Worm (Caenorhabditis elegans) whole organism, L1 larva: Measurements from ENCODE around the gene srab-12.

Source experiments
- Y116A8C.19 ChIP-seq: sonication (generic microtip); optimal IDR thresholded peaks from 2 replicates; lab custom pipeline; 2016; ENCODE audit warnings: missing compliant biosample characterization, missing genetic modification characterization, borderline replicate concordance
- aha-1 ChIP-seq: fragments of 150-350 bp; optimal IDR thresholded peaks from 2 replicates; lab custom pipeline; 2014; ENCODE audit warnings: missing biosample characterization, missing genetic modification characterization
- ama-1 ChIP-seq: fragments of 150-350 bp; optimal IDR thresholded peaks from 2 replicates; lab custom pipeline; 2014
- blmp-1 ChIP-seq: fragments of 150-350 bp; optimal IDR thresholded peaks from 2 replicates; lab custom pipeline; 2014; ENCODE audit warnings: missing biosample characterization, missing genetic modification characterization
- ceh-63 ChIP-seq: fragments of 200-800 bp; sonication (Bioruptor generic); optimal IDR thresholded peaks from 2 replicates; lab custom pipeline; 2018; ENCODE audit warnings: mild to moderate bottlenecking, missing genetic modification characterization, missing compliant biosample characterization
- ceh-8 ChIP-seq: fragments of 200-800 bp; sonication (Bioruptor generic); optimal IDR thresholded peaks from 2 replicates; lab custom pipeline; 2018; ENCODE audit warnings: mild to moderate bottlenecking, missing genetic modification characterization, moderate library complexity, missing compliant biosample characterization
- ceh-82 ChIP-seq, 3 experiments: fragments of 150-350 bp in 1 of 3; sonication (generic microtip) in 2 of 3; optimal IDR thresholded peaks; 2 replicates each; lab custom pipeline; 2014 to 2017; ENCODE audit warnings: missing biosample characterization in 3 of 3, missing genetic modification characterization in 3 of 3
- ceh-90 ChIP-seq: sonication (generic microtip); optimal IDR thresholded peaks from 2 replicates; lab custom pipeline; 2016; ENCODE audit warnings: missing genetic modification characterization, missing compliant biosample characterization
- dpl-1 ChIP-seq, 3 experiments: fragments of 150-350 bp in 2 of 3; sonication (generic microtip) in 1 of 3; optimal IDR thresholded peaks; 2 replicates each; lab custom pipeline; 2014 to 2017; ENCODE audit warnings: missing biosample characterization in 3 of 3, missing genetic modification characterization in 3 of 3, missing genetic modification reagents in 3 of 3
- dsc-1 ChIP-seq: sonication (generic microtip); optimal IDR thresholded peaks from 2 replicates; lab custom pipeline; 2016; ENCODE audit warnings: mild to moderate bottlenecking, missing genetic modification characterization, missing compliant biosample characterization
- efl-1 ChIP-seq, 4 experiments: fragments of 150-350 bp; optimal IDR thresholded peaks in 3 of 4; peaks in 1 of 4; 1 replicate in 1 of 4; 2 replicates in 3 of 4; lab custom pipeline; 2014; ENCODE audit warnings: missing biosample characterization in 2 of 4, missing genetic modification characterization in 2 of 4, missing genetic modification reagents in 2 of 4
- efl-3 ChIP-seq: fragments of 200-800 bp; sonication (Bioruptor generic); optimal IDR thresholded peaks from 2 replicates; lab custom pipeline; 2018; ENCODE audit warnings: mild to moderate bottlenecking, missing genetic modification characterization, missing compliant biosample characterization
- egl-13 ChIP-seq: sonication (generic microtip); optimal IDR thresholded peaks from 2 replicates; lab custom pipeline; 2016; ENCODE audit warnings: missing genotype, missing genetic modification reagents, missing genetic modification characterization, missing compliant biosample characterization
- elt-2 ChIP-seq: sonication (generic microtip); optimal IDR thresholded peaks from 2 replicates; lab custom pipeline; 2016; ENCODE audit warnings: missing genetic modification characterization, mild to moderate bottlenecking, inconsistent platforms, missing compliant biosample characterization, missing genetic modification reagents
- fkh-10 ChIP-seq: sonication (generic microtip); optimal IDR thresholded peaks from 2 replicates; lab custom pipeline; 2017; ENCODE audit warnings: missing biosample characterization, missing genetic modification reagents, missing genetic modification characterization
- isw-1 ChIP-seq: fragments of 200-800 bp; sonication (Bioruptor generic); IDR thresholded peaks from 2 replicates; pipeline ENCODE4 v1.3.6; 2022; ENCODE audit warnings: missing genetic modification characterization, missing compliant biosample characterization
- jun-1 ChIP-seq: fragments of 150-350 bp; optimal IDR thresholded peaks from 2 replicates; lab custom pipeline; 2014; ENCODE audit warnings: missing biosample characterization, missing genetic modification reagents, missing genetic modification characterization
- lin-13 ChIP-seq: fragments of 150-350 bp; optimal IDR thresholded peaks from 2 replicates; lab custom pipeline; 2014; ENCODE audit warnings: missing biosample characterization, missing genetic modification reagents, missing genetic modification characterization
- lin-15B ChIP-seq: fragments of 150-350 bp; sonication (generic microtip); optimal IDR thresholded peaks from 3 replicates; lab custom pipeline; 2014; ENCODE audit warnings: missing biosample characterization, missing genetic modification characterization
- lin-35 ChIP-seq, 2 experiments: fragments of 150-350 bp; optimal IDR thresholded peaks; 2 replicates each; lab custom pipeline; 2014; ENCODE audit warnings: missing biosample characterization in 2 of 2, missing genetic modification characterization in 2 of 2, missing genetic modification reagents in 2 of 2
- lir-3 ChIP-seq: sonication (generic microtip); optimal IDR thresholded peaks from 2 replicates; lab custom pipeline; 2016; ENCODE audit warnings: mild to moderate bottlenecking, missing genetic modification characterization, moderate library complexity, missing compliant biosample characterization; ENCODE audit not compliant: poor library complexity
- mdl-1 ChIP-seq, 2 experiments: fragments of 150-350 bp; optimal IDR thresholded peaks; 2 replicates each; lab custom pipeline; 2014 to 2017; ENCODE audit warnings: missing biosample characterization in 2 of 2, missing genetic modification characterization in 2 of 2, inconsistent platforms in 1 of 2
- mep-1 ChIP-seq: fragments of 150-350 bp; optimal IDR thresholded peaks from 2 replicates; lab custom pipeline; 2014; ENCODE audit warnings: missing biosample characterization, missing genetic modification characterization
- nhr-12 ChIP-seq: sonication (generic microtip); optimal IDR thresholded peaks from 2 replicates; lab custom pipeline; 2017; ENCODE audit warnings: missing biosample characterization, missing genetic modification characterization
- nhr-20 ChIP-seq: sonication (generic microtip); optimal IDR thresholded peaks from 2 replicates; lab custom pipeline; 2016; ENCODE audit warnings: mild to moderate bottlenecking, missing genetic modification characterization, missing compliant biosample characterization
- nhr-47 ChIP-seq: sonication (generic microtip); optimal IDR thresholded peaks from 2 replicates; lab custom pipeline; 2016; ENCODE audit warnings: mild to moderate bottlenecking, missing genetic modification characterization, moderate library complexity, missing compliant biosample characterization
- nhr-76 ChIP-seq: sonication (generic microtip); optimal IDR thresholded peaks from 2 replicates; lab custom pipeline; 2017; ENCODE audit warnings: missing biosample characterization, missing genetic modification characterization
- nhr-77 ChIP-seq: fragments of 150-350 bp; optimal IDR thresholded peaks from 2 replicates; lab custom pipeline; 2014; ENCODE audit warnings: missing biosample characterization, missing genetic modification characterization
- nhr-85 ChIP-seq: sonication (generic microtip); peaks from one replicate; lab custom pipeline; 2016; ENCODE audit warnings: missing genetic modification characterization, inconsistent platforms, missing compliant biosample characterization
- pag-3 ChIP-seq: sonication (generic microtip); optimal IDR thresholded peaks from 2 replicates; lab custom pipeline; 2017; ENCODE audit warnings: missing genetic modification characterization, mild to moderate bottlenecking, missing compliant biosample characterization, antibody characterized with exemption, borderline replicate concordance; ENCODE audit not compliant: insufficient read depth
- rnt-1 ChIP-seq: sonication (generic microtip); optimal IDR thresholded peaks from 2 replicates; lab custom pipeline; 2016; ENCODE audit warnings: mild to moderate bottlenecking, missing genetic modification characterization, moderate library complexity, missing compliant biosample characterization
- skn-1 ChIP-seq: fragments of 150-350 bp; optimal IDR thresholded peaks from 2 replicates; lab custom pipeline; 2014; ENCODE audit warnings: missing biosample characterization, missing genetic modification characterization
- sox-4 ChIP-seq: sonication (generic microtip); optimal IDR thresholded peaks from 2 replicates; lab custom pipeline; 2016; ENCODE audit warnings: missing genetic modification characterization, missing compliant biosample characterization
- sup-37 ChIP-seq: fragments of 200-800 bp; sonication (Bioruptor generic); optimal IDR thresholded peaks from 2 replicates; lab custom pipeline; 2018; ENCODE audit warnings: mild to moderate bottlenecking, missing genetic modification characterization, missing compliant biosample characterization
- tbx-2 ChIP-seq: sonication (generic microtip); optimal IDR thresholded peaks from 2 replicates; lab custom pipeline; 2016; ENCODE audit warnings: missing genetic modification characterization, missing compliant biosample characterization
- unc-130 ChIP-seq: fragments of 150-350 bp; optimal IDR thresholded peaks from 2 replicates; lab custom pipeline; 2017; ENCODE audit warnings: missing biosample characterization, missing genetic modification characterization, inconsistent platforms
- unc-30 ChIP-seq: sonication (generic microtip); optimal IDR thresholded peaks from 2 replicates; lab custom pipeline; 2017; ENCODE audit warnings: missing biosample characterization, missing genetic modification characterization
- unc-86 ChIP-seq: sonication (generic microtip); optimal IDR thresholded peaks from 2 replicates; lab custom pipeline; 2016; ENCODE audit warnings: missing genetic modification characterization, missing compliant biosample characterization
- zag-1 ChIP-seq: fragments of 150-350 bp; optimal IDR thresholded peaks from 2 replicates; lab custom pipeline; 2014; ENCODE audit warnings: missing biosample characterization, missing genetic modification characterization
- zip-4 ChIP-seq: fragments of 200-800 bp; sonication (Bioruptor generic); optimal IDR thresholded peaks from 2 replicates; lab custom pipeline; 2018; ENCODE audit warnings: mild to moderate bottlenecking, missing genetic modification characterization, moderate library complexity, missing compliant biosample characterization
- ztf-4 ChIP-seq: fragments of 150-350 bp; optimal IDR thresholded peaks from 2 replicates; lab custom pipeline; 2014; ENCODE audit warnings: missing biosample characterization, missing genetic modification characterization

Gene srab-12

DNA sequence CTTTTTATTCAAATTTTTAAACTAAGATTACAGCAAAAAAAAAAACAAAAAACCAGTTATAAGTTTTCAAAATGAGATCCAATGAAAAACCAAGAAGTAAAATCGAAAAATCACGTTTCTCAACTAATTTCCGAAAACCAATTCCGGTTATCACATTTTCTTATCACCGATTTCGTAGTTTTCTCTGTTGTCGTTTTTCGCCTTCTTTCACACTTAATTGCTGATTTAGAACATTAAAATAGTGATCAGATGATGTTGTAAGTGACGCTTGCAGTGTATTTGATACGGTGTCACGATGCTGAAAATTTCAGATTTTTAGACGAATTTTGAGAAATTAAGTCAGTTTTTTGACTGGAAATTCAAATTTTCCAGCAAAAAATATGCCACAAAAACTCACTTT lies 3.2 kb downstream of the srab-12 start:
- no peak for TF ChIP-seq efl-1 (optimal IDR thresholded peaks at IDR 0.05; lab: Kevin White, UChicago)
- TF ChIP-seq efl-1 (GFP tag; optimal IDR thresholded peaks at IDR 0.05 in 1 of 2; lab: Kevin White, UChicago) = peak in 1 of 2 experiments; percentile 11
- no peak for TF ChIP-seq nhr-12
- TF ChIP-seq blmp-1 (tag; lab: Kevin White, UChicago) = peak; percentile 40
- TF ChIP-seq isw-1 (GFP tag; lab: Robert Waterston, UW) = no peak
- no peak for TF ChIP-seq rnt-1 (tag; lab: Kevin White, UChicago)
- TF ChIP-seq elt-2 = peak; percentile 17
- TF ChIP-seq zip-4 (GFP tag; lab: Kevin White, UChicago) = no peak
- TF ChIP-seq lin-35 (GFP tag; optimal IDR thresholded peaks at IDR 0.05; lab: Kevin White, UChicago) = peak in 1 of 2 experiments; percentile 25
- TF ChIP-seq fkh-10 (GFP tag; lab: Kevin White, UChicago) = no peak
- TF ChIP-seq unc-130 (tag; lab: Kevin White, UChicago) = no peak
- no peak for TF ChIP-seq efl-3
- no peak for TF ChIP-seq unc-86 (tag; lab: Kevin White, UChicago)
- no peak for TF ChIP-seq mdl-1 (tag; optimal IDR thresholded peaks at IDR 0.05; lab: Kevin White, UChicago)

DNA sequence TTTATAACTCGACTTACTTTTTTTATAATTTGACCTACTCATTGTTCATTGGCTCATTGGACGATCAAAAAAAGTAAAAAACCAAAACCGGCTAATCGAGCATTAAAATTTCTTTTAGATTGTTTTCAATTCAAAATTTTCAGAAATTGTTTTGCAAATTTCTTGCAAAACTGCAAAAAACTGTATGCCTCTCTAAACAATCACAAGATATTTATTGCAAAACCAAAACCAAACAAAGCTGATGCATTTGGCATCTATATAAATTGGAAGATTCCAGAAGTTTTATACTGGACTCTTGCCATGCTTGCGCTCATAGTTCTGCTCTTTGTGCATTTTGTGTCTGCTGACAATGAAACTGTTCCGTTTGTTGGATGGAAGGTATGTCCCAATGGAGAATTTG lies 5.8 kb downstream of the srab-12 start, which contains the start of gene C47A10.12:
Gene C47A10.12, plus strand, starts transcription at position 301 of the 400 bp plus-strand sequence.
- TF ChIP-seq ceh-8 (GFP tag; lab: Kevin White, UChicago) (no peak), pag-3 (tag; lab: Kevin White, UChicago) (no peak), fkh-10 (GFP tag; lab: Kevin White, UChicago) (no peak), sup-37 (no peak), mep-1 (tag; lab: Kevin White, UChicago) (no peak), skn-1 (tag; lab: Kevin White, UChicago) (no peak), lin-15B (tag; lab: Kevin White, UChicago) (no peak), nhr-47 (tag; lab: Kevin White, UChicago) (no peak), ceh-82 (tag; optimal IDR thresholded peaks at IDR 0.05; lab: Kevin White, UChicago) (no peak), efl-1 (optimal IDR thresholded peaks at IDR 0.05; lab: Kevin White, UChicago) (no peak), efl-1 (GFP tag; optimal IDR thresholded peaks at IDR 0.05 in 1 of 2; lab: Kevin White, UChicago) (no peak), tbx-2 (tag; lab: Kevin White, UChicago) (no peak), lin-35 (GFP tag; optimal IDR thresholded peaks at IDR 0.05; lab: Kevin White, UChicago) (no peak), ceh-90 (tag; lab: Kevin White, UChicago) (no peak), ama-1 (lab: Kevin White, UChicago) (no peak)

DNA sequence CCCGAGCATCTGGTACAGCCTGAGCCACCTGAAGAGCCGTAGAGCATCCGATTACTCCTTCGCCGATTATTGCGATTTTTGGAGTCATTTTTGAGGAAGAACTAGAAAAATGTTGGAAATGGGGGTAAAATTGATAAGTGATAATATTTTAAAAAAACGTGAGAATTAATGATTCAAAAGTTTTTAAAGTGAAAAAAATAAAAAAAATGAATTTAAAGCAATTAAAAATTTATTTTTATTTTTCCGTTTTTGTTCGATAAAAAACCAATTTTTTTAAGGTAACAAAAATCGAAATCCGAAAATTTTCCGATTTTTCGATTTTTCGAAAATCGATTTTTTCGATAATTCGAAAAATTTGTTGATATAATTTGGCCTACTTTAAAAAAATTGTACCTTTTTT lies 6.3 kb downstream of the srab-12 start, which contains the start of gene ddo-1:
Gene ddo-1, minus strand, starts transcription at position 101 of the 400 bp plus-strand sequence.
- no peak for TF ChIP-seq jun-1
- TF ChIP-seq unc-30 = no peak
- no peak for TF ChIP-seq lin-13
- TF ChIP-seq Y116A8C.19 (tag; lab: Kevin White, UChicago) = no peak
- no peak for TF ChIP-seq aha-1
- no peak for TF ChIP-seq lin-35 (GFP tag; optimal IDR thresholded peaks at IDR 0.05; lab: Kevin White, UChicago)
- no peak for TF ChIP-seq nhr-20 (tag; lab: Kevin White, UChicago)
- no peak for TF ChIP-seq ztf-4
- no peak for TF ChIP-seq nhr-76 (tag; lab: Kevin White, UChicago)
- no peak for TF ChIP-seq nhr-47 (tag; lab: Kevin White, UChicago)
- TF ChIP-seq dsc-1 = no peak
- no peak for TF ChIP-seq lir-3 (tag; lab: Kevin White, UChicago)
- no peak for TF ChIP-seq ceh-63 (GFP tag; lab: Kevin White, UChicago)
- TF ChIP-seq egl-13 = no peak
- TF ChIP-seq dpl-1 (GFP tag; optimal IDR thresholded peaks at IDR 0.05; lab: Kevin White, UChicago) = no peak
- no peak for TF ChIP-seq nhr-77 (tag; lab: Kevin White, UChicago)
- TF ChIP-seq zip-4 (GFP tag; lab: Kevin White, UChicago) = no peak
- TF ChIP-seq zag-1 (tag; lab: Kevin White, UChicago) = no peak
- TF ChIP-seq sox-4 = no peak
- no peak for TF ChIP-seq nhr-85 (tag; lab: Kevin White, UChicago)
- TF ChIP-seq, all 84 proteins: peak for 0
